Worm (Caenorhabditis elegans) whole organism, late embryonic: ENCODE measurements around the gene R10E8.1.

ENCODE experiments used
- C38D4.7 ChIP-seq: fragments of 200-800 bp; sonication (Bioruptor generic); optimal IDR thresholded peaks from 2 replicates; lab custom pipeline; 2018; ENCODE audit warnings: mild to moderate bottlenecking, missing genetic modification characterization, moderate library complexity, missing compliant biosample characterization
- ama-1 ChIP-seq: fragments of 150-350 bp; optimal IDR thresholded peaks from 2 replicates; lab custom pipeline; 2014
- ceh-22 ChIP-seq: sonication (generic microtip); optimal IDR thresholded peaks from 2 replicates; lab custom pipeline; 2017; ENCODE audit warnings: missing biosample characterization, missing genetic modification characterization
- ceh-34 ChIP-seq: sonication (generic microtip); optimal IDR thresholded peaks from 2 replicates; lab custom pipeline; 2016; ENCODE audit warnings: mild to moderate bottlenecking, missing genetic modification characterization, missing compliant biosample characterization
- fkh-10 ChIP-seq: fragments of 150-350 bp; optimal IDR thresholded peaks from 2 replicates; lab custom pipeline; 2014; ENCODE audit warnings: missing biosample characterization, missing genetic modification reagents, missing genetic modification characterization
- lim-6 ChIP-seq: sonication (generic microtip); optimal IDR thresholded peaks from 2 replicates; lab custom pipeline; 2016; ENCODE audit warnings: missing genetic modification characterization, missing compliant biosample characterization
- pag-3 ChIP-seq: sonication (generic microtip); optimal IDR thresholded peaks from 2 replicates; lab custom pipeline; 2016; ENCODE audit warnings: missing compliant biosample characterization, missing genetic modification characterization, borderline replicate concordance
- ttx-3 ChIP-seq: sonication (generic microtip); optimal IDR thresholded peaks from 2 replicates; lab custom pipeline; 2016; ENCODE audit warnings: missing genetic modification reagents, missing genetic modification characterization, missing compliant biosample characterization
- unc-55 ChIP-seq: sonication (generic microtip); optimal IDR thresholded peaks from 2 replicates; lab custom pipeline; 2017; ENCODE audit warnings: missing biosample characterization, missing genetic modification reagents, missing genetic modification characterization
- ztf-16 ChIP-seq: sonication (generic microtip); optimal IDR thresholded peaks from 2 replicates; lab custom pipeline; 2017; ENCODE audit warnings: missing genetic modification characterization, missing compliant biosample characterization

ce11 chrV:18253494-18253893, 1.3 kb upstream of the R10E8.1 start, which contains the start of gene R10E8.2:
- no peak for TF ChIP-seq fkh-10 (GFP tag; lab: Kevin White, UChicago)
- TF ChIP-seq pag-3 (tag; lab: Kevin White, UChicago) = no peak
- TF ChIP-seq C38D4.7 = no peak
- no peak for TF ChIP-seq ztf-16
- TF ChIP-seq ceh-22 (tag; lab: Kevin White, UChicago) = no peak
- no peak for TF ChIP-seq ceh-34 (tag; lab: Kevin White, UChicago)
- no peak for TF ChIP-seq ttx-3 (tag; lab: Kevin White, UChicago)
- no peak for TF ChIP-seq unc-55 (GFP tag; lab: Kevin White, UChicago)
- TF ChIP-seq ama-1 (lab: Kevin White, UChicago) = no peak
- no peak for TF ChIP-seq lim-6 (tag; lab: Kevin White, UChicago)
